Worm (Caenorhabditis elegans) whole organism, L2 larva: ENCODE measurements around the gene rab-3.
"Not testable (repeated sequence)": the region's sequence is repeated elsewhere in the genome, so short reads cannot be mapped to it uniquely, and the experiment has no call there.

ENCODE experiments used
- skn-1 ChIP-seq: sonication (generic microtip); optimal IDR thresholded peaks from 2 replicates; lab custom pipeline; 2017; ENCODE audit warnings: missing biosample characterization, missing genetic modification characterization
- zag-1 ChIP-seq: fragments of 150-350 bp; optimal IDR thresholded peaks from 2 replicates; lab custom pipeline; 2014; ENCODE audit warnings: missing biosample characterization, missing genetic modification characterization
- ztf-11 ChIP-seq: sonication (generic microtip); optimal IDR thresholded peaks from 2 replicates; lab custom pipeline; 2017; ENCODE audit warnings: missing biosample characterization, missing genetic modification characterization

DNA sequence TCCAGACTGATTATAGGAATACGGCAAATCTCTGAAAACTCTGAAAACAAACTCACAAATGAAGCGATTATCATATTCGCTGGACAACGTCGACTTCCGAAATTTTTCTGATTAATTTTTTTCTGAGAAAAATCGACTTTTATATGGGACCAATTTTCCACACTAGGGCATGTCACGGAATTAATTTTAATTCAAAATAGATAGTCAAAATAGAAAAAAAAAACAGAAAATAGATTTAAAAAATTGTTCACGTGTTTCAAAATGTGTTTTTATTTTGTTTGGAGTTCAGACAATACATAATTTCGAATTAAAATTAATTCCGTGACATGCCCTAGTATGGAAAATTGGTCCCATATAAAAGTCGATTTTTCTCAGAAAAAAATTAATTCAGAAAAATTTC, 30.0 kb upstream of the rab-3 start, which contains the start of the genes F10C1.3 and F10C1.23:
- TF ChIP-seq skn-1, zag-1, ztf-11 (tag; lab: Kevin White, UChicago): not testable (repeated sequence)
